Fruit fly (Drosophila melanogaster) whole organism, embryonic: ENCODE results near the gene Fatp1.

Experiments
- Abd-B ChIP-seq: fragments of 200-800 bp; sonication (Bioruptor generic); optimal IDR thresholded peaks from 2 replicates; lab custom pipeline; 2018; ENCODE audit warnings: missing biosample characterization, mild to moderate bottlenecking, missing genetic modification characterization, moderate library complexity
- Atf3 ChIP-seq: fragments of 200-800 bp; sonication (Bioruptor generic); optimal IDR thresholded peaks from 3 replicates; lab custom pipeline; 2016; ENCODE audit warnings: missing biosample characterization, missing genetic modification characterization
- CG1024 ChIP-seq: fragments of 200-800 bp; sonication (Bioruptor generic); IDR thresholded peaks from 2 replicates; pipeline ENCODE4 v1.3.6; 2022; ENCODE audit warnings: missing biosample characterization, missing genetic modification characterization
- CG10267 ChIP-seq: fragments of 200-800 bp; sonication (Bioruptor generic); optimal IDR thresholded peaks from 2 replicates; lab custom pipeline; 2018; ENCODE audit warnings: missing biosample characterization, mild to moderate bottlenecking, missing genetic modification characterization, moderate library complexity
- CG12659 ChIP-seq: fragments of 200-800 bp; sonication (Bioruptor generic); optimal IDR thresholded peaks from 3 replicates; lab custom pipeline; 2017; ENCODE audit warnings: mild to moderate bottlenecking, missing biosample characterization, missing genetic modification reagents, missing genetic modification characterization
- CG14710 ChIP-seq: fragments of 200-800 bp; sonication (Bioruptor generic); optimal IDR thresholded peaks from 3 replicates; lab custom pipeline; 2019; ENCODE audit warnings: missing biosample characterization, mild to moderate bottlenecking, missing genetic modification characterization, moderate library complexity
- CG15269 ChIP-seq: fragments of 200-800 bp; sonication (Bioruptor generic); optimal IDR thresholded peaks from 2 replicates; lab custom pipeline; 2018; ENCODE audit warnings: missing biosample characterization, mild to moderate bottlenecking, missing genetic modification characterization, moderate library complexity
- CG15479 ChIP-seq: fragments of 200-800 bp; sonication (Bioruptor generic); optimal IDR thresholded peaks from 3 replicates; lab custom pipeline; 2019; ENCODE audit warnings: missing biosample characterization, mild to moderate bottlenecking, missing genetic modification characterization, moderate library complexity
- CG16813 ChIP-seq: fragments of 200-800 bp; sonication (Bioruptor generic); IDR thresholded peaks from 3 replicates; pipeline ENCODE4 v1.3.6; 2022; ENCODE audit warnings: missing biosample characterization, missing genetic modification characterization; ENCODE audit not compliant: partially characterized antibody
- CG16815 ChIP-seq: fragments of 200-800 bp; sonication (Bioruptor generic); optimal IDR thresholded peaks from 3 replicates; lab custom pipeline; 2017; ENCODE audit warnings: missing biosample characterization, mild to moderate bottlenecking, missing genetic modification characterization
- CG17186 ChIP-seq: fragments of 200-800 bp; sonication (Bioruptor generic); optimal IDR thresholded peaks from 3 replicates; lab custom pipeline; 2017; ENCODE audit warnings: missing biosample characterization, missing genetic modification reagents, missing genetic modification characterization
- CG18599 ChIP-seq: fragments of 200-800 bp; sonication (Bioruptor generic); optimal IDR thresholded peaks from 3 replicates; lab custom pipeline; 2017; ENCODE audit warnings: missing biosample characterization, missing genetic modification characterization, mild to moderate bottlenecking, moderate library complexity, missing genetic modification reagents
- CG32767 ChIP-seq: fragments of 200-800 bp; sonication (Bioruptor generic); IDR thresholded peaks from 2 replicates; pipeline ENCODE4 v1.3.6; 2022; ENCODE audit warnings: missing biosample characterization, missing genetic modification characterization
- CG33213 ChIP-seq: fragments of 200-800 bp; sonication (Bioruptor generic); optimal IDR thresholded peaks from 3 replicates; lab custom pipeline; 2016; ENCODE audit warnings: missing biosample characterization, missing genetic modification characterization
- CG34376 ChIP-seq: fragments of 200-800 bp; sonication (Bioruptor generic); optimal IDR thresholded peaks from 2 replicates; lab custom pipeline; 2018; ENCODE audit warnings: missing biosample characterization, mild to moderate bottlenecking, missing genetic modification characterization
- CG6689 ChIP-seq: fragments of 200-800 bp; sonication (Bioruptor generic); IDR thresholded peaks from 2 replicates; pipeline ENCODE4 v1.3.6; 2022; ENCODE audit warnings: missing biosample characterization, missing genetic modification characterization
- CG7928 ChIP-seq: fragments of 200-800 bp; sonication (Bioruptor generic); optimal IDR thresholded peaks from 2 replicates; lab custom pipeline; 2017; ENCODE audit warnings: missing biosample characterization, mild to moderate bottlenecking, missing genetic modification characterization
- CG8478 ChIP-seq: fragments of >200 bp; optimal IDR thresholded peaks from 2 replicates; lab custom pipeline; 2018
- D ChIP-seq, 2 experiments: fragments of 200-800 bp in 1 of 2; fragments of >200 bp in 1 of 2; sonication (Bioruptor generic) in 1 of 2; optimal IDR thresholded peaks; 2 replicates in 1 of 2; 3 replicates in 1 of 2; lab custom pipeline; 2017; ENCODE audit warnings: mild to moderate bottlenecking in 1 of 2, missing biosample characterization in 1 of 2, missing genetic modification characterization in 1 of 2, missing genetic modification reagents in 1 of 2
- Fer2 ChIP-seq: fragments of 200-800 bp; sonication (Bioruptor generic); optimal IDR thresholded peaks from 2 replicates; lab custom pipeline; 2018; ENCODE audit warnings: missing biosample characterization, mild to moderate bottlenecking, missing genetic modification characterization, moderate library complexity
- Gug ChIP-seq: fragments of 200-800 bp; sonication (Bioruptor generic); IDR thresholded peaks from 4 replicates; pipeline ENCODE4 v1.3.6; 2022; ENCODE audit warnings: missing biosample characterization, missing genetic modification characterization
- H15 ChIP-seq: fragments of 200-800 bp; sonication (Bioruptor generic); IDR thresholded peaks from 3 replicates; pipeline ENCODE4 v1.3.6; 2022; ENCODE audit warnings: missing biosample characterization, missing genetic modification characterization
- HHEX ChIP-seq: fragments of 200-800 bp; sonication (Bioruptor generic); optimal IDR thresholded peaks from 3 replicates; lab custom pipeline; 2017; ENCODE audit warnings: missing biosample characterization, mild to moderate bottlenecking, missing genetic modification characterization, missing genetic modification reagents
- HmgD ChIP-seq: fragments of 200-800 bp; sonication (Bioruptor generic); optimal IDR thresholded peaks from 3 replicates; lab custom pipeline; 2016; ENCODE audit warnings: missing biosample characterization, missing genetic modification characterization
- Hr51 ChIP-seq, 2 experiments: fragments of 200-800 bp; sonication (Bioruptor generic); optimal IDR thresholded peaks; 2 replicates in 1 of 2; 3 replicates in 1 of 2; lab custom pipeline; 2016 to 2018; ENCODE audit warnings: missing biosample characterization in 2 of 2, missing genetic modification characterization in 2 of 2, mild to moderate bottlenecking in 1 of 2, moderate library complexity in 1 of 2
- Lim3 ChIP-seq: fragments of 200-800 bp; sonication (Bioruptor generic); IDR thresholded peaks from 2 replicates; pipeline ENCODE4 v1.3.6; 2022; ENCODE audit warnings: missing biosample characterization, missing genetic modification characterization
- MESR4 ChIP-seq: fragments of 200-800 bp; sonication (Bioruptor generic); optimal IDR thresholded peaks from 2 replicates; lab custom pipeline; 2018; ENCODE audit warnings: missing biosample characterization, mild to moderate bottlenecking, missing genetic modification characterization, moderate library complexity
- NC2α ChIP-seq: fragments of 200-800 bp; sonication (Bioruptor generic); optimal IDR thresholded peaks from 2 replicates; lab custom pipeline; 2016; ENCODE audit warnings: missing biosample characterization, missing genetic modification characterization
- Oli ChIP-seq: fragments of 200-800 bp; sonication (Bioruptor generic); optimal IDR thresholded peaks from 2 replicates; lab custom pipeline; 2018; ENCODE audit warnings: missing biosample characterization, mild to moderate bottlenecking, missing genetic modification characterization, moderate library complexity
- Scr ChIP-seq: fragments of 200-800 bp; sonication (Bioruptor generic); IDR thresholded peaks from 2 replicates; pipeline ENCODE4 v1.3.6; 2022; ENCODE audit warnings: missing biosample characterization, missing genetic modification characterization; ENCODE audit not compliant: partially characterized antibody
- YL-1 ChIP-seq: fragments of 200-800 bp; sonication (Bioruptor generic); optimal IDR thresholded peaks from 3 replicates; lab custom pipeline; 2017; ENCODE audit warnings: missing biosample characterization, mild to moderate bottlenecking, missing genetic modification characterization
- abd-A ChIP-seq: fragments of 200-800 bp; sonication (Bioruptor generic); optimal IDR thresholded peaks from 3 replicates; lab custom pipeline; 2019; ENCODE audit warnings: missing biosample characterization, mild to moderate bottlenecking, missing genetic modification characterization, moderate library complexity
- ato ChIP-seq: fragments of 200-800 bp; sonication (Bioruptor generic); IDR thresholded peaks from 2 replicates; pipeline ENCODE4 v1.3.6; 2022; ENCODE audit warnings: missing biosample characterization, missing genetic modification characterization; ENCODE audit not compliant: partially characterized antibody
- az2 ChIP-seq: fragments of 200-800 bp; sonication (Bioruptor generic); optimal IDR thresholded peaks from 3 replicates; lab custom pipeline; 2016; ENCODE audit warnings: missing biosample characterization, missing genetic modification characterization
- bcd ChIP-seq: fragments of 200-800 bp; sonication (Bioruptor generic); optimal IDR thresholded peaks from 2 replicates; lab custom pipeline; 2017; ENCODE audit warnings: missing biosample characterization, mild to moderate bottlenecking, missing genetic modification characterization
- bowl ChIP-seq: fragments of 200-800 bp; sonication (Bioruptor generic); IDR thresholded peaks from 2 replicates; pipeline ENCODE4 v1.3.6; 2022; ENCODE audit warnings: missing biosample characterization, missing genetic modification characterization
- chn ChIP-seq: fragments of 200-800 bp; sonication (Bioruptor generic); optimal IDR thresholded peaks from 2 replicates; lab custom pipeline; 2016; ENCODE audit warnings: missing biosample characterization, missing genetic modification characterization
- fd102C ChIP-seq: fragments of 200-800 bp; sonication (Bioruptor generic); optimal IDR thresholded peaks from 2 replicates; lab custom pipeline; 2018; ENCODE audit warnings: missing biosample characterization, mild to moderate bottlenecking, missing genetic modification characterization, moderate library complexity
- grau ChIP-seq: fragments of 200-800 bp; optimal IDR thresholded peaks from 3 replicates; lab custom pipeline; 2019; ENCODE audit warnings: missing biosample characterization, mild to moderate bottlenecking, missing genetic modification characterization, moderate library complexity
- kay ChIP-seq: fragments of 200-800 bp; sonication (Bioruptor generic); optimal IDR thresholded peaks from 2 replicates; lab custom pipeline; 2016; ENCODE audit warnings: missing biosample characterization, missing genetic modification characterization
- lbe ChIP-seq: fragments of 200-800 bp; sonication (Bioruptor generic); optimal IDR thresholded peaks from 2 replicates; lab custom pipeline; 2016; ENCODE audit warnings: missing biosample characterization, mild to moderate bottlenecking, missing genetic modification characterization
- lola ChIP-seq, 3 experiments: fragments of >200 bp in 2 of 3; fragments of 200-800 bp in 1 of 3; sonication (Bioruptor generic) in 1 of 3; optimal IDR thresholded peaks; 2 replicates each; lab custom pipeline; 2017 to 2019; ENCODE audit warnings: missing biosample characterization in 3 of 3, missing genetic modification characterization in 3 of 3, mild to moderate bottlenecking in 1 of 3, moderate library complexity in 1 of 3
- mld ChIP-seq: fragments of 200-800 bp; sonication (Bioruptor generic); IDR thresholded peaks from 3 replicates; pipeline ENCODE4 v1.3.6; 2022; ENCODE audit warnings: missing biosample characterization, missing genetic modification characterization; ENCODE audit not compliant: partially characterized antibody
- odd ChIP-seq: fragments of 200-800 bp; sonication (Bioruptor generic); optimal IDR thresholded peaks from 2 replicates; lab custom pipeline; 2017; ENCODE audit warnings: missing biosample characterization, mild to moderate bottlenecking, missing genetic modification characterization
- pho ChIP-seq: fragments of 200-800 bp; sonication (Bioruptor generic); optimal IDR thresholded peaks from 2 replicates; lab custom pipeline; 2016; ENCODE audit warnings: missing biosample characterization, missing genetic modification characterization
- repo ChIP-seq: fragments of 200-800 bp; sonication (Bioruptor generic); optimal IDR thresholded peaks from 2 replicates; lab custom pipeline; 2016; ENCODE audit warnings: missing biosample characterization, missing genetic modification characterization
- ro ChIP-seq: fragments of 200-800 bp; sonication (Bioruptor generic); IDR thresholded peaks from 2 replicates; pipeline ENCODE4 v1.3.6; 2022; ENCODE audit warnings: missing biosample characterization, missing genetic modification characterization
- vnd ChIP-seq: fragments of 200-800 bp; sonication (Bioruptor generic); IDR thresholded peaks from 3 replicates; pipeline ENCODE4 v1.3.6; 2022; ENCODE audit warnings: missing biosample characterization, missing genetic modification characterization; ENCODE audit not compliant: partially characterized antibody

Gene Fatp1

DNA sequence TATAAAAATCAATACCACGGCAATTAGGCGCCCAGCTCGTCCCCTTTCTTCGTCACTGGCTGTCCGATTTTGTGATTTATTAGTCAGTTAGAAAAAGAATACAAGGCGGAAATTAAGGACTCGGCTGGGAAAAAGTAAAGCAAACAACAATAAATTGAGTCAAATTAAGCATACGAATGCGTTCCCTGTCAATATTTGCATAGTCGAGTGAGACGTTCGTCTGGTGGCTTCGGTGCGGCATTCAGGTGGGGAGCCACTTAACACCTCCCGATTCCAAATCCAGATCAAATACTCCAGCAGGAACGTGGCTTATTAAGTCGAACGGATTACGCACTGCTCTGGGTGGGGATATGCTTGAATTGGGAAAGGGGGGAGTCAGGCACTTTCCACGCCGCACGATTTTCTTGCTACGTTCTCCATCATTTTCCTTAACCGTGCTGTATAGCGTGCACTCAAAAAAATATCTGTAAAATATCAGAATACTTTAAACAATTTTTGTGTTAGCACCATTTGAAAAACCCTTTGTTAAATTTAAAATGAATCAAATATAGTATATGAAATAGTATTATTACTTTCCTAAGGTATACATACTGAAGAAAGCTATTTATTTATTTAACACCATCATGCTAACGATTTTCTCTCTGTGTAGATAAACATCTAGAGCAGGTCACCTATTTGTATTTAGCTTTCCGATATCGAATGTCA is 26.2 kb upstream of the Fatp1 start (continued):
- no peak for TF ChIP-seq lbe
- no peak for TF ChIP-seq HmgD (GFP tag; lab: Kevin White, UChicago)
- no peak for TF ChIP-seq odd (GFP tag; lab: Kevin White, UChicago)
- no peak for TF ChIP-seq HHEX (GFP tag; lab: Kevin White, UChicago)
- TF ChIP-seq Gug (GFP tag; lab: Robert Waterston, UW) = no peak
- no peak for TF ChIP-seq CG16813 (GFP tag; lab: Robert Waterston, UW)
- peak; percentile 29 for TF ChIP-seq CG16815 (GFP tag; lab: Kevin White, UChicago)
- no peak for TF ChIP-seq CG17186 (GFP tag; lab: Kevin White, UChicago)
- no peak for TF ChIP-seq Scr (GFP tag; lab: Robert Waterston, UW)
- peak; percentile 35 for TF ChIP-seq az2 (GFP tag; lab: Kevin White, UChicago)
- peak; percentile 33 for TF ChIP-seq bcd
- no peak for TF ChIP-seq D (optimal IDR thresholded peaks at IDR 0.05; lab: Kevin White, UChicago)
- peak; percentile 33 for TF ChIP-seq D (GFP tag; optimal IDR thresholded peaks at IDR 0.05; lab: Kevin White, UChicago)
- peak; percentile 57 for TF ChIP-seq grau (tag; lab: Kevin White, UChicago)
- no peak for TF ChIP-seq MESR4 (GFP tag; lab: Kevin White, UChicago)
- no peak for TF ChIP-seq Fer2 (tag; lab: Kevin White, UChicago)
- TF ChIP-seq NC2α = no peak
- TF ChIP-seq Hr51 (GFP tag; optimal IDR thresholded peaks at IDR 0.05; lab: Kevin White, UChicago) = peak in 1 of 2 experiments; percentile 46
- no peak for TF ChIP-seq CG18599 (GFP tag; lab: Kevin White, UChicago)
- no peak for TF ChIP-seq pho (GFP tag; lab: Kevin White, UChicago)
- TF ChIP-seq kay = no peak
- no peak for TF ChIP-seq repo (GFP tag; lab: Kevin White, UChicago)
- no peak for TF ChIP-seq ato
- TF ChIP-seq CG12659 = no peak
- TF ChIP-seq vnd (GFP tag; lab: Robert Waterston, UW) = no peak
- TF ChIP-seq Abd-B = peak; percentile 7
- TF ChIP-seq chn = no peak
- no peak for TF ChIP-seq mld (GFP tag; lab: Robert Waterston, UW)
- TF ChIP-seq CG1024 (GFP tag; lab: Robert Waterston, UW) = no peak
- TF ChIP-seq Oli = peak; percentile 60
- TF ChIP-seq CG8478 (lab: Kevin White, UChicago) = no peak
- no peak for TF ChIP-seq CG7928 (GFP tag; lab: Kevin White, UChicago)
- peak; percentile 70 for TF ChIP-seq CG6689
- peak in 1 of 3 experiments; percentile 74 for TF ChIP-seq lola (GFP tag; optimal IDR thresholded peaks at IDR 0.05; lab: Kevin White, UChicago)
- TF ChIP-seq Lim3 = no peak
- no peak for TF ChIP-seq CG32767 (GFP tag; lab: Robert Waterston, UW)
- TF ChIP-seq abd-A (tag; lab: Kevin White, UChicago) = no peak
- peak; percentile 77 for TF ChIP-seq CG14710 (tag; lab: Kevin White, UChicago)
- TF ChIP-seq ro (GFP tag; lab: Robert Waterston, UW) = no peak
- no peak for TF ChIP-seq fd102C (GFP tag; lab: Kevin White, UChicago)
- TF ChIP-seq CG10267 = peak; percentile 63
- no peak for TF ChIP-seq CG33213 (GFP tag; lab: Kevin White, UChicago)
- TF ChIP-seq H15 (GFP tag; lab: Robert Waterston, UW) = 0 out of 3 replicates have a peak, but pooled peaks have one; percentile 15
- TF ChIP-seq CG15269 (tag; lab: Kevin White, UChicago) = peak; percentile 48
- TF ChIP-seq CG34376 (GFP tag; lab: Kevin White, UChicago) = no peak
- TF ChIP-seq YL-1 (GFP tag; lab: Kevin White, UChicago) = no peak
- no peak for TF ChIP-seq Atf3
- TF ChIP-seq CG15479 (GFP tag; lab: Kevin White, UChicago) = no peak
- TF ChIP-seq bowl (GFP tag; lab: Robert Waterston, UW) = no peak
